Fruit fly (Drosophila melanogaster) whole organism, embryonic: ENCODE results near the gene Hmbs.

Experiments used
- Atf6 ChIP-seq: fragments of 200-800 bp; sonication (Bioruptor generic); IDR thresholded peaks from 2 replicates; pipeline ENCODE4 v1.3.6; 2022; ENCODE audit warnings: missing biosample characterization, missing genetic modification characterization
- C15 ChIP-seq: fragments of 200-800 bp; sonication (Bioruptor generic); IDR thresholded peaks from 3 replicates; pipeline ENCODE4 v1.3.6; 2022; ENCODE audit warnings: missing biosample characterization, missing genetic modification characterization
- CG10462 ChIP-seq: fragments of 200-800 bp; sonication (Bioruptor generic); optimal IDR thresholded peaks from 2 replicates; lab custom pipeline; 2016; ENCODE audit warnings: missing biosample characterization, missing genetic modification characterization
- CG11723 ChIP-seq: fragments of 200-800 bp; sonication (Bioruptor generic); optimal IDR thresholded peaks from 2 replicates; lab custom pipeline; 2017; ENCODE audit warnings: missing biosample characterization, mild to moderate bottlenecking, missing genetic modification characterization
- CG12744 ChIP-seq: fragments of 200-800 bp; sonication (Bioruptor generic); optimal IDR thresholded peaks from 2 replicates; lab custom pipeline; 2016; ENCODE audit warnings: missing biosample characterization, missing genetic modification characterization
- CG15269 ChIP-seq: fragments of 200-800 bp; sonication (Bioruptor generic); optimal IDR thresholded peaks from 2 replicates; lab custom pipeline; 2018; ENCODE audit warnings: missing biosample characterization, mild to moderate bottlenecking, missing genetic modification characterization, moderate library complexity
- CG16815 ChIP-seq: fragments of 200-800 bp; sonication (Bioruptor generic); optimal IDR thresholded peaks from 3 replicates; lab custom pipeline; 2017; ENCODE audit warnings: missing biosample characterization, mild to moderate bottlenecking, missing genetic modification characterization
- CG17802 ChIP-seq: fragments of 200-800 bp; sonication (Bioruptor generic); optimal IDR thresholded peaks from 2 replicates; lab custom pipeline; 2018; ENCODE audit warnings: missing biosample characterization, mild to moderate bottlenecking, missing genetic modification characterization, moderate library complexity
- CG18262 ChIP-seq: fragments of 200-800 bp; optimal IDR thresholded peaks from 3 replicates; lab custom pipeline; 2019; ENCODE audit warnings: missing biosample characterization, mild to moderate bottlenecking, missing genetic modification characterization, moderate library complexity
- CG18476 ChIP-seq: fragments of 200-800 bp; sonication (Bioruptor generic); optimal IDR thresholded peaks from 2 replicates; lab custom pipeline; 2016; ENCODE audit warnings: missing biosample characterization, mild to moderate bottlenecking, missing genetic modification characterization
- CG30020 ChIP-seq: fragments of 200-800 bp; optimal IDR thresholded peaks from 2 replicates; lab custom pipeline; 2019; ENCODE audit warnings: missing biosample characterization, mild to moderate bottlenecking, missing genetic modification characterization, moderate library complexity
- CG3065 ChIP-seq: fragments of 200-800 bp; sonication (Bioruptor generic); optimal IDR thresholded peaks from 2 replicates; lab custom pipeline; 2016; ENCODE audit warnings: missing biosample characterization, missing genetic modification characterization
- CG32532 ChIP-seq: fragments of 200-800 bp; sonication (Bioruptor generic); IDR thresholded peaks from 2 replicates; pipeline ENCODE4 v1.3.6; 2022; ENCODE audit warnings: missing biosample characterization, missing genetic modification characterization
- CG32767 ChIP-seq: fragments of 200-800 bp; sonication (Bioruptor generic); IDR thresholded peaks from 2 replicates; pipeline ENCODE4 v1.3.6; 2022; ENCODE audit warnings: missing biosample characterization, missing genetic modification characterization
- CG3847 ChIP-seq: fragments of 200-800 bp; sonication (Bioruptor generic); IDR thresholded peaks from 2 replicates; pipeline ENCODE4 v1.3.6; 2022; ENCODE audit warnings: missing biosample characterization, missing genetic modification characterization
- CG42726 ChIP-seq: fragments of 200-800 bp; sonication (Bioruptor generic); IDR thresholded peaks from 2 replicates; pipeline ENCODE4 v1.3.6; 2022; ENCODE audit warnings: missing biosample characterization, missing genetic modification characterization; ENCODE audit not compliant: partially characterized antibody
- CG4617 ChIP-seq: fragments of 200-800 bp; sonication (Bioruptor generic); optimal IDR thresholded peaks from 3 replicates; lab custom pipeline; 2016; ENCODE audit warnings: missing biosample characterization, missing genetic modification characterization, borderline replicate concordance
- CG4854 ChIP-seq: fragments of 200-800 bp; sonication (Bioruptor generic); optimal IDR thresholded peaks from 2 replicates; lab custom pipeline; 2016; ENCODE audit warnings: missing biosample characterization, missing genetic modification characterization, inconsistent platforms
- CG7372 ChIP-seq: fragments of 200-800 bp; sonication (Bioruptor generic); IDR thresholded peaks from 2 replicates; pipeline ENCODE4 v1.3.6; 2022; ENCODE audit warnings: missing biosample characterization, missing genetic modification characterization
- CG7963 ChIP-seq: fragments of 200-800 bp; sonication (Bioruptor generic); IDR thresholded peaks from 3 replicates; pipeline ENCODE4 v1.3.6; 2022; ENCODE audit warnings: missing biosample characterization, missing genetic modification characterization; ENCODE audit not compliant: partially characterized antibody
- CG9215 ChIP-seq: fragments of 200-800 bp; sonication (Bioruptor generic); IDR thresholded peaks from 2 replicates; pipeline ENCODE4 v1.3.6; 2022; ENCODE audit warnings: missing biosample characterization, missing genetic modification characterization
- Elba2 ChIP-seq: fragments of 200-800 bp; sonication (Bioruptor generic); optimal IDR thresholded peaks from 3 replicates; lab custom pipeline; 2016; ENCODE audit warnings: missing biosample characterization, missing genetic modification characterization
- HLH54F ChIP-seq: fragments of 200-800 bp; sonication (Bioruptor generic); optimal IDR thresholded peaks from 3 replicates; lab custom pipeline; 2016; ENCODE audit warnings: missing biosample characterization, missing genetic modification characterization
- Hsf ChIP-seq: fragments of 200-800 bp; sonication (Bioruptor generic); optimal IDR thresholded peaks from 3 replicates; lab custom pipeline; 2016; ENCODE audit warnings: missing biosample characterization, missing genetic modification characterization
- Lim3 ChIP-seq: fragments of 200-800 bp; sonication (Bioruptor generic); IDR thresholded peaks from 2 replicates; pipeline ENCODE4 v1.3.6; 2022; ENCODE audit warnings: missing biosample characterization, missing genetic modification characterization
- Mrtf ChIP-seq: fragments of 200-800 bp; sonication (Bioruptor generic); IDR thresholded peaks from 3 replicates; pipeline ENCODE4 v1.3.6; 2022; ENCODE audit warnings: missing biosample characterization, missing genetic modification characterization
- NFAT ChIP-seq: fragments of 200-800 bp; sonication (Bioruptor generic); IDR thresholded peaks from 2 replicates; pipeline ENCODE4 v1.3.6; 2022; ENCODE audit warnings: missing biosample characterization, missing genetic modification characterization
- Optix ChIP-seq: fragments of 200-800 bp; sonication (Bioruptor generic); IDR thresholded peaks from 3 replicates; pipeline ENCODE4 v1.3.6; 2022; ENCODE audit warnings: missing biosample characterization, missing genetic modification characterization
- Trl ChIP-seq, 3 experiments: fragments of >200 bp in 2 of 3; fragments of 200-800 bp in 1 of 3; sonication (Bioruptor generic) in 1 of 3; optimal IDR thresholded peaks; 2 replicates in 1 of 3; 3 replicates in 2 of 3; lab custom pipeline; 2016 to 2017; ENCODE audit warnings: missing biosample characterization in 1 of 3, missing genetic modification characterization in 1 of 3
- bab2 ChIP-seq: fragments of 200-800 bp; sonication (Bioruptor generic); optimal IDR thresholded peaks from 2 replicates; lab custom pipeline; 2016; ENCODE audit warnings: missing biosample characterization, missing genetic modification characterization
- chif ChIP-seq, 2 experiments: fragments of 200-800 bp; sonication (Bioruptor generic); optimal IDR thresholded peaks; 3 replicates each; lab custom pipeline; 2016; ENCODE audit warnings: missing biosample characterization in 2 of 2, missing genetic modification characterization in 2 of 2
- dati ChIP-seq: fragments of 200-800 bp; sonication (Bioruptor generic); IDR thresholded peaks from 2 replicates; pipeline ENCODE4 v1.3.6; 2022; ENCODE audit warnings: missing biosample characterization, missing genetic modification characterization
- dm ChIP-seq: fragments of 200-800 bp; sonication (Bioruptor generic); optimal IDR thresholded peaks from 3 replicates; lab custom pipeline; 2016; ENCODE audit warnings: missing biosample characterization, missing genetic modification characterization
- ham ChIP-seq: fragments of 200-800 bp; sonication (Bioruptor generic); IDR thresholded peaks from 2 replicates; pipeline ENCODE4 v1.3.6; 2022; ENCODE audit warnings: missing biosample characterization, missing genetic modification characterization
- hb ChIP-seq: fragments of 200-800 bp; sonication (Bioruptor generic); IDR thresholded peaks from 3 replicates; pipeline ENCODE4 v1.3.6; 2022; ENCODE audit warnings: missing biosample characterization, missing genetic modification characterization; ENCODE audit not compliant: partially characterized antibody
- her ChIP-seq: fragments of 200-800 bp; sonication (Bioruptor generic); optimal IDR thresholded peaks from 2 replicates; lab custom pipeline; 2016; ENCODE audit warnings: missing biosample characterization, missing genetic modification characterization
- jumu ChIP-seq: fragments of 200-800 bp; sonication (Bioruptor generic); optimal IDR thresholded peaks from 3 replicates; lab custom pipeline; 2016; ENCODE audit warnings: missing biosample characterization, missing genetic modification characterization
- lov ChIP-seq, 2 experiments: fragments of 200-800 bp in 1 of 2; fragments of >200 bp in 1 of 2; sonication (Bioruptor generic) in 1 of 2; IDR thresholded peaks in 1 of 2; optimal IDR thresholded peaks in 1 of 2; 2 replicates in 1 of 2; 3 replicates in 1 of 2; pipeline versions ENCODE4 v1.3.6 to Lab custom; 2017 to 2022; ENCODE audit warnings: missing biosample characterization in 1 of 2, missing genetic modification characterization in 1 of 2
- mld ChIP-seq: fragments of 200-800 bp; sonication (Bioruptor generic); IDR thresholded peaks from 3 replicates; pipeline ENCODE4 v1.3.6; 2022; ENCODE audit warnings: missing biosample characterization, missing genetic modification characterization; ENCODE audit not compliant: partially characterized antibody
- pho ChIP-seq: fragments of 200-800 bp; sonication (Bioruptor generic); optimal IDR thresholded peaks from 2 replicates; lab custom pipeline; 2016; ENCODE audit warnings: missing biosample characterization, missing genetic modification characterization
- run ChIP-seq: fragments of 200-800 bp; sonication (Bioruptor generic); optimal IDR thresholded peaks from 3 replicates; lab custom pipeline; 2018; ENCODE audit warnings: missing biosample characterization, mild to moderate bottlenecking, missing genetic modification characterization
- sd ChIP-seq: fragments of 200-800 bp; sonication (Bioruptor generic); optimal IDR thresholded peaks from 3 replicates; lab custom pipeline; 2018; ENCODE audit warnings: missing biosample characterization, mild to moderate bottlenecking, missing genetic modification characterization, moderate library complexity
- sisA ChIP-seq: fragments of 200-800 bp; sonication (Bioruptor generic); IDR thresholded peaks from 2 replicates; pipeline ENCODE4 v1.3.6; 2022; ENCODE audit warnings: missing biosample characterization, missing genetic modification characterization
- twi ChIP-seq: fragments of 200-800 bp; optimal IDR thresholded peaks from 2 replicates; lab custom pipeline; 2019; ENCODE audit warnings: missing biosample characterization, mild to moderate bottlenecking, missing genetic modification characterization, moderate library complexity
- tx ChIP-seq: fragments of 200-800 bp; sonication (Bioruptor generic); optimal IDR thresholded peaks from 2 replicates; lab custom pipeline; 2016; ENCODE audit warnings: missing biosample characterization, missing genetic modification characterization
- usp ChIP-seq: fragments of >200 bp; optimal IDR thresholded peaks from 2 replicates; lab custom pipeline; 2017; ENCODE audit warnings: missing biosample characterization, missing genetic modification characterization
- vnd ChIP-seq: fragments of 200-800 bp; sonication (Bioruptor generic); IDR thresholded peaks from 3 replicates; pipeline ENCODE4 v1.3.6; 2022; ENCODE audit warnings: missing biosample characterization, missing genetic modification characterization; ENCODE audit not compliant: partially characterized antibody
- wor ChIP-seq: fragments of 200-800 bp; sonication (Bioruptor generic); IDR thresholded peaks from 2 replicates; pipeline ENCODE4 v1.3.6; 2022; ENCODE audit warnings: missing biosample characterization, missing genetic modification characterization
- yki ChIP-seq: fragments of >200 bp; optimal IDR thresholded peaks from 3 replicates; lab custom pipeline; 2018

Gene Hmbs

DNA sequence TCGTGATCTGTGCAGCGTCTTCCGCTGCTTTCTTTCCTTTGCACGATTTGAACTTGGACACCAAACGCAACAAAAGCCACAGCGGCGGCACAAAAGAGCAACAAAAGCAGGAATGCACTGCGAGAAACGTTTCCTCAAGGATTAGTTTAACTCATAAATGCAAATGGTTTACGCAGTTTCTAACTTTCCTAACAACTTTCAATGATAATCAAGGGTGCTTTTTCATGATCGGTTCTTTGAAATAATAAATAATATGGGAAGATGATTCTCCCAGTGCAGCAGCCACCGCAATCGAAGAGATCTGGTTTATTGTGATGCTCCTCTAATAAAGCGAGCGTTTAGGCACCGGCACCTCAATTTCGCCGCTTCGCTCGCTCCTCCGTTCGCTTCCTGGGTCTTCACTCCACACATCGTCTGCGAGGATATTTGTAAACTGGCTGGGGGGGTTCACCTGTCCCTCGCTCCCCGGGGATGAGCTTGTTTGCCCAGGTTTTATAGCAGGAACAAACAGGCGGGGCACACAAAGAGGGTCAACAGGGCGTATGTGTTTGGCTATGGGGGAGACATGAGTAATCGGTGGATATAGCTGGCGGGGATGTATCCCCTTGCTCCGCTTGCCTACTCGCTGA is 15.5 kb upstream of the Hmbs start (continued):
- TF ChIP-seq Trl (optimal IDR thresholded peaks at IDR 0.05; lab: Kevin White, UChicago) (no peak), Trl (GFP tag; optimal IDR thresholded peaks at IDR 0.05; lab: Kevin White, UChicago) (peak; percentile 60), CG7963 (GFP tag; lab: Robert Waterston, UW) (no peak), run (peak; percentile 73), CG9215 (GFP tag; lab: Robert Waterston, UW) (0 out of 2 replicates have a peak, but pooled peaks have one; percentile 15), CG30020 (no peak), CG4854 (peak; percentile 13), CG3065 (GFP tag; lab: Kevin White, UChicago) (peak; percentile 31), Optix (peak; percentile 83), CG4617 (GFP tag; lab: Kevin White, UChicago) (peak; percentile 58), CG32767 (GFP tag; lab: Robert Waterston, UW) (peak; percentile 63; the same call in 1 of the 2 replicates), pho (GFP tag; lab: Kevin White, UChicago) (peak; percentile 51), twi (tag; lab: Kevin White, UChicago) (peak; percentile 26), usp (GFP tag; lab: Kevin White, UChicago) (no peak), sisA (peak; percentile 92), CG42726 (GFP tag; lab: Robert Waterston, UW) (no peak), CG18262 (peak; percentile 82), wor (GFP tag; lab: Robert Waterston, UW) (peak; percentile 81), vnd (GFP tag; lab: Robert Waterston, UW) (no peak), Hsf (GFP tag; lab: Kevin White, UChicago) (peak; percentile 84), ham (GFP tag; lab: Robert Waterston, UW) (no peak), jumu (GFP tag; lab: Kevin White, UChicago) (peak; percentile 68), CG17802 (tag; lab: Kevin White, UChicago) (peak; percentile 71), CG18476 (GFP tag; lab: Kevin White, UChicago) (peak; percentile 65), CG10462 (peak; percentile 68), lov (optimal IDR thresholded peaks at IDR 0.05; lab: Kevin White, UChicago) (no peak), lov (GFP tag; IDR thresholded peaks at IDR 0.05; lab: Robert Waterston, UW) (0 out of 3 replicates have a peak, but pooled peaks have one; percentile 65), dati (0 out of 2 replicates have a peak, but pooled peaks have one; percentile 27), yki (lab: Kevin White, UChicago) (no peak), tx (GFP tag; lab: Kevin White, UChicago) (peak; percentile 42), CG3847 (no peak), hb (GFP tag; lab: Robert Waterston, UW) (no peak), C15 (GFP tag; lab: Robert Waterston, UW) (peak; percentile 35; the same call in 1 of the 3 replicates), CG11723 (GFP tag; lab: Kevin White, UChicago) (peak; percentile 70), NFAT (no peak), bab2 (peak; percentile 17), dm (GFP tag; lab: Kevin White, UChicago) (peak; percentile 25), CG15269 (tag; lab: Kevin White, UChicago) (peak; percentile 73), sd (tag; lab: Kevin White, UChicago) (no peak), Mrtf (GFP tag; lab: Robert Waterston, UW) (peak; percentile 56; the same call in 1 of the 3 replicates), Elba2 (GFP tag; lab: Kevin White, UChicago) (no peak), chif (GFP tag; optimal IDR thresholded peaks at IDR 0.05; lab: Kevin White, UChicago) (peak; percentile 79 to 83), Lim3 (GFP tag; lab: Robert Waterston, UW) (peak; percentile 58; the same call in 1 of the 2 replicates), HLH54F (GFP tag; lab: Kevin White, UChicago) (peak; percentile 62), CG16815 (GFP tag; lab: Kevin White, UChicago) (peak; percentile 32), CG32532 (GFP tag; lab: Robert Waterston, UW) (peak; percentile 67; the same call in 1 of the 2 replicates), CG12744 (GFP tag; lab: Kevin White, UChicago) (no peak), mld (GFP tag; lab: Robert Waterston, UW) (no peak), her (GFP tag; lab: Kevin White, UChicago) (peak; percentile 5), Atf6 (peak; percentile 47; the same call in 1 of the 2 replicates), CG7372 (GFP tag; lab: Robert Waterston, UW) (0 out of 2 replicates have a peak, but pooled peaks have one; percentile 39)
